Fruit fly (Drosophila melanogaster): ENCODE measurements around the gene Eig71Ee.

DNA sequence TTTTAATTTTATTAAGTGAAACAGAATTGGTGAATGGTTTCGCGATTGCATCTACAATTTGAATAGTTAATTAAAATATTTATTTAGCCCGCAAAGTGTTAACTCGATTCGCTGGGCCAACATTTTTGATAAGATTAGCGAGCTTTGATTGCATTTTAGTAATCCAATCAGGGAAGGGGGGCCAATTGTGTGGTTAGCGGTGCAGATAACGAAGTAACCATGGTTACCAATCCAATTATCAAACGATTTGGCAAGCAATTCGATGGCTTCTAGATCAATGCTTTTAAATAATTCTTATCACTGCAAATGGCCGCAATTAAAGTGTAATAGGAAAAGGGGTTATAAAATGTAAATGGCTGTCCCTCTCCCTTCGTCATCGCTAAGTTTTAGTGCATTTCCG, 36.6 kb upstream of the Eig71Ee start:
- TF ChIP-seq cwo (GFP tag; optimal IDR thresholded peaks at IDR 0.05) (no peak), Abd-B (GFP tag; optimal IDR thresholded peaks at IDR 0.05) (no peak), CG17186 (GFP tag; optimal IDR thresholded peaks at IDR 0.05) (no peak), CG1529 (GFP tag; optimal IDR thresholded peaks at IDR 0.05) (no peak), CG30020 (tag; optimal IDR thresholded peaks at IDR 0.05) (no peak), CG17829 (tag; optimal IDR thresholded peaks at IDR 0.05) (no peak), CG4404 (GFP tag; IDR thresholded peaks at IDR 0.05) (no peak), Drgx (GFP tag; IDR thresholded peaks at IDR 0.05) (no peak), CG9215 (GFP tag; IDR thresholded peaks at IDR 0.05) (no peak), ind (GFP tag; optimal IDR thresholded peaks at IDR 0.05) (no peak), CG7357 (GFP tag; IDR thresholded peaks at IDR 0.05) (no peak), Hmr (GFP tag; optimal IDR thresholded peaks at IDR 0.05) (no peak), Bteb2 (GFP tag; optimal IDR thresholded peaks at IDR 0.05) (no peak)
